Worm (Caenorhabditis elegans) whole organism, dauer: Measurements from ENCODE around the gene F08G12.5.

Source experiments
- unc-62 ChIP-seq: sonication (generic microtip); optimal IDR thresholded peaks from 2 replicates; lab custom pipeline; 2017; ENCODE audit warnings: missing biosample characterization, missing genetic modification reagents, missing genetic modification characterization

Gene F08G12.5

ce11 chrX:11310285-11310838 lies at the start of gene F08G12.5:
TSS of gene F08G12.5 (minus strand) at chrX:11310285.
- no peak for TF ChIP-seq unc-62

DNA sequence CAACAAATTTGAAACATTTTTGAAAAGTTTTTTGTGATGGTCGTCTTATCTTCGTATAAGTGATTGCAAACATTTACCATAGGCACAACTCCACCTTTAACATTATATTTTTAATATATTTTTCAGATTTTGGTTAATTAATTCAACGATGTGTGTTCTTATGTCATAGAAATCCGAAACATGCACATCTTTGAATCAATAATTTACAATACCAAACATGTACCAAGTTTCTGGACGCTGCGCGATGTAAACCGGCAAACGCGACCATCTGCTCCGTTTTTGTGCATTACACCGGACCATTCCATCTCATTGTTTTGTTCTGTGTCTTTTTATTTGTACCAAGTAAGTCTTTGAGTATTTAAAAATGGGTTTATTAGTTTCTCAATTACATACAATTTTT lies 47.4 kb upstream of the F08G12.5 start, which contains the start of gene pgp-4:
Gene pgp-4, plus strand, starts transcription at position 301 of the 400 bp plus-strand sequence.
- TF ChIP-seq unc-62, result no peak

ce11 chrX:11355856-11356255 lies 45.8 kb upstream of the F08G12.5 start:
- TF ChIP-seq unc-62, result no peak

ce11 chrX:11351856-11352255 lies 41.8 kb upstream of the F08G12.5 start, which contains the start of gene pgp-3:
TSS of gene pgp-3 (plus strand) at chrX:11352156.
- no peak for TF ChIP-seq unc-62

- TF ChIP-seq unc-62, result no peak
These were observed 41.2 kb upstream of the F08G12.5 start for ce11 chrX:11351288-11351687.

DNA sequence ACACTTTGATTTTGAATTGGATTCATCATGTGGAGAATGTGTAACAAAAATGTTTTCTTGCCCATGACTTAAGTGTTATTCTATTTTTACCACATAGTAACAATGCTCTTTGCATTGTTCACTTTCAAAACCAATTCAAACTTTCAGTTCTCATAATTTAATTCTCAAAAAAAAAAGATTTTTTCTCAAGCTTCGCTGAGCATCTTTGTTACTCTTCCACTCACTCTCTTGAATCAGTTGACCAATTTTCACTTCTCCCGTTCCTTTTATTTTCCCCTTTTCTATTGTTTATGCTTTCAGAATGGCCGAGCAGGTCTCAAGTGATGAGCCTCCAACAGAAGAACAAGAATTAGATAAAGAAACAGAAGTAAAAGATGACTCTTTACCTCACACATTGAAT lies 36.1 kb upstream of the F08G12.5 start, which contains the start of gene oct-2:
Gene oct-2, plus strand, starts transcription at position 301 of the 400 bp plus-strand sequence.
- TF ChIP-seq unc-62, result no peak

DNA sequence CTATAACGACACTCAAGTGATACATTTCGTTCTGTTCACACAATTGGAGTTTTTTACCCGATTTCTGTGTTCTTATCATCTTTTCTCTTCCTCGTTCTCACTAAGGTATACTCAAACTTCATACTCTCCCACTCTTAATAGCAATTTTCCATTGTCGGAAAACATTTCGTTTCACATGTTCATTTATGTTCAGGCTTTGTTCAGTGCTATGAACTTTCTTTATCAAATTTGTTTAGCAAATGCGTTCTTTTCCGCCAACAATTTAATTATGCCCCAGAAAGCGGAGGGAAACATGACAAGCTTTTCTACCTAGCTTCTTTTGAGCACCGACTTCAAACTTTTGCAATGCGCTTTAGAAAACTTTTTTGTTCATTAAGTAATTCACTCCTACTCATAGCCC lies 35.4 kb upstream of the F08G12.5 start:
- TF ChIP-seq unc-62, result no peak

DNA sequence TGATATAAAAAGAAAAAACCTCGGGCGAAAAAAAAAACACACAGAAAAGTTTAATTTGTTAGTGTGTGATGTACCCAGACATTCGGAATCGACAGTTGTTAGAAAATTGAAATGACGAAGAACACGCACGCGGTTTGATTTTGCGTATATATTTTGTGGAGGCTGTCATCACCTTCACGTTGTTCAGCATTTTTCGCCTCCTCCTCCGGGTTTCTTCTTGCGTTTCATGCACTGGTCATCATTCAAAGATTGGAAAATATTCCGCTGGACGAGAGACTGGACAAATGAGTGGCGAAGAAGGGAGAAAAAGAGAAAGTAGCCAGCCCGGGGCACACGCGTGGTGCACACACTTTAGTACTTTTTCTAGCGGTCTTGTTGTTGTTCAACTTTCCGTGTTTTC lies 34.8 kb upstream of the F08G12.5 start:
- no peak for TF ChIP-seq unc-62

DNA sequence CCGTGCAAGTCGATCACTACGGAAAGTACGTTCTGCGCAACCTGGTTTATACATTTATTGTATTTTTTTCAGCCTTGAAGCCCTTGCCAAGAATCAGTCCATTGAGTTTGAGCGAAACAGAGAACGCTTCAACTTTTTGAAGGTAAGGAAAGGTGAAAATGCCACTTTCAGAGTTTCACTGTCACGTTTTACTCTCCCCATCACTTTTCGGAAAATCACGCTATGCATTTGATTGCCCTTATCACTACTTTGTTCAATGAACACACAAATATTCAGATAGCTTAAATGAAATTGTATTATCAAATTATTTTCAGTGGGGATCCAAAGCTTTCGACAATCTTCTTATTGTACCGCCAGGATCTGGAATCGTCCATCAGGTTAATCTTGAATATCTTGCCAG lies 30.4 kb upstream of the F08G12.5 start:
- no peak for TF ChIP-seq unc-62

- TF ChIP-seq unc-62, result no peak
These were observed 29.4 kb upstream of the F08G12.5 start, which contains the start of gene aco-1 for ce11 chrX:11339375-11339924. TSS of gene aco-1 (plus strand) at chrX:11339874.

DNA sequence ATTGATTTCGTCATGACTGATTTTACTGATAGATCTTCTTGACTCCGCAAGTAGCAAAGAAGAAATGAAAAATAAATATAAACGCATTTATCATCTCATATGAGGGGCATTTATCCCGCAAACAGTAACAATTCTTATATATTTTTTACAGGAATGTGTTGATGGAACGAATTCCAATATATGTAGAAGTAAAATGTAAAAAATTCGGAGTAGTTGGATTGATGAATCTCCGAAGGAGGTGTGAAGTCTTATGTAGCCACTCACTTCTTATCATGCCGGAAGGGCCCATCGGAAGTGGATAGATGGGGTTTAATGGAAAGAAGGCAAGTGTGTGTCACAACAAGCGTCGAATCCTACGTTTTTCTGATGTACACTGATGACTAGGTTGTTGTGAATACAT lies 27.7 kb upstream of the F08G12.5 start, which contains the start of gene gcy-9:
Gene gcy-9, minus strand, starts transcription at position 101 of the 400 bp plus-strand sequence.
- no peak for TF ChIP-seq unc-62

- TF ChIP-seq unc-62, result no peak
These were observed 27.0 kb upstream of the F08G12.5 start for ce11 chrX:11337095-11337494.

ce11 chrX:11329424-11329823 lies 19.3 kb upstream of the F08G12.5 start, which contains the start of gene npr-9:
TSS of gene npr-9 (plus strand) at chrX:11329724.
- no peak for TF ChIP-seq unc-62

ce11 chrX:11328710-11329109 lies 18.6 kb upstream of the F08G12.5 start:
- no peak for TF ChIP-seq unc-62

DNA sequence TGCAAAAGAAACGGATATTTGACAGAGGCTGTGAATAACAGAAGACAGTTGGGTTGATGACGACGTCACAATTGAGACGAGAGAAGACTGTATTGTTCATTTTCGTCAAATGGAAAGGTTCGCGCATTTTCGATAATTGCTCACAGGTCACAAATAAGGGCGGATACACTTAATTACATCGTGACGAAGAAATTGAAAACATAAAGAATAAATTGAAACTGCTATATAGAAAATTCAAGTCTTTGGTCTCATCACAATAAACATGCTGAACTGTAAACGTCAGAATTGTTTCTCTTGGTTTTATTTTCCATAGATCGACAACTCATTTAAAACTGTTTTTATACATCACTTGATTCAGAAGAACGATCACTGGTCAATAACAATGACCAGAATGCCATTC lies 16.7 kb upstream of the F08G12.5 start, which contains the start of gene ZK455.5:
Gene ZK455.5, minus strand, starts transcription at position 101 of the 400 bp plus-strand sequence.
- no peak for TF ChIP-seq unc-62

- no peak for TF ChIP-seq unc-62
These were observed 14.2 kb upstream of the F08G12.5 start, which contains the start of gene asm-2 for ce11 chrX:11324240-11324639. TSS of gene asm-2 (minus strand) at chrX:11324251.

- no peak for TF ChIP-seq unc-62
These were observed 13.1 kb upstream of the F08G12.5 start for ce11 chrX:11323225-11323624.

DNA sequence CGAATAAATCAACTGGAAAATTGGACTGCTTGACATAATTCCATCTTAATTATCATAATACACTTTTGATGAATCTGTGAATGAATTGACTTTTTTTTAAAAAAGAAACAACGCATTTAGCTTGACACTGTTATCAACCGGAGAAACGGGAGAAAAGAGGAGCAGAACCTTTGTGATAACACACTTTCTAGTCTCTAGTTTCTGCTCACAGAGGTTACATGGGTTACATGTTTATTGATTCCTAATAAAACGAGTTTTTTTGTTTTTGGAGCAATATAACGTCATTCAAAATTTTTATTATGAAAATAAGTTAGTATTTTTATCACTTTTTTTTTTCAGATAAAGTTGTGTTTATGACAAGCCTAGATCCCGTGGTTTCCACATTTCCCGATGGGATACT lies 7.9 kb upstream of the F08G12.5 start, which contains the start of gene hizr-1:
Gene hizr-1, plus strand, starts transcription at position 340 of the 400 bp plus-strand sequence.
- no peak for TF ChIP-seq unc-62
